Worm (Caenorhabditis elegans) whole organism, young adult: ENCODE measurements around the gene nas-24.

ENCODE experiments used
- B0035.1 ChIP-seq: sonication (generic microtip); optimal IDR thresholded peaks from 2 replicates; lab custom pipeline; 2016; ENCODE audit warnings: missing genetic modification characterization, mild to moderate bottlenecking, missing compliant biosample characterization, missing genotype, missing genetic modification reagents
- D2030.7 ChIP-seq: fragments of 200-800 bp; sonication (Bioruptor generic); IDR thresholded peaks from 2 replicates; pipeline ENCODE4 v1.3.6; 2022; ENCODE audit warnings: missing genetic modification reagents, missing genetic modification characterization, missing compliant biosample characterization
- F37B4.10 ChIP-seq: fragments of 200-800 bp; sonication (Bioruptor generic); IDR thresholded peaks from 2 replicates; pipeline ENCODE4 v1.3.6; 2022; ENCODE audit warnings: missing genetic modification characterization, missing compliant biosample characterization
- F39B2.1 ChIP-seq: fragments of 200-800 bp; sonication (Bioruptor generic); IDR thresholded peaks from 2 replicates; pipeline ENCODE4 v1.3.6; 2022; ENCODE audit warnings: missing genetic modification reagents, missing genetic modification characterization, missing compliant biosample characterization
- K11D2.4 ChIP-seq: fragments of 200-800 bp; sonication (Bioruptor generic); IDR thresholded peaks from 2 replicates; pipeline ENCODE4 v1.3.6; 2022; ENCODE audit warnings: missing genetic modification reagents, missing genetic modification characterization, missing compliant biosample characterization
- ZK185.1 ChIP-seq: sonication (generic microtip); optimal IDR thresholded peaks from 2 replicates; lab custom pipeline; 2016; ENCODE audit warnings: mild to moderate bottlenecking, missing genetic modification characterization, missing compliant biosample characterization; ENCODE audit not compliant: poor library complexity, severe bottlenecking
- aptf-2 ChIP-seq: fragments of 200-800 bp; sonication (Bioruptor generic); conservative IDR thresholded peaks from 2 replicates; pipeline ENCODE4 v1.3.6; 2022; ENCODE audit warnings: missing genetic modification reagents, missing genetic modification characterization, missing compliant biosample characterization
- atf-7 ChIP-seq: sonication (generic microtip); optimal IDR thresholded peaks from 2 replicates; lab custom pipeline; 2017; ENCODE audit warnings: mild to moderate bottlenecking, missing genetic modification characterization, missing compliant biosample characterization
- athp-1 ChIP-seq: sonication (generic microtip); optimal IDR thresholded peaks from 2 replicates; lab custom pipeline; 2017; ENCODE audit warnings: mild to moderate bottlenecking, missing genetic modification characterization, missing compliant biosample characterization
- attf-3 ChIP-seq: fragments of 200-800 bp; sonication (Bioruptor generic); conservative IDR thresholded peaks from 2 replicates; pipeline ENCODE4 v1.3.6; 2022; ENCODE audit warnings: missing genetic modification reagents, missing genetic modification characterization, missing compliant biosample characterization
- ccch-3 ChIP-seq: fragments of 200-800 bp; sonication (Bioruptor generic); optimal IDR thresholded peaks from 2 replicates; lab custom pipeline; 2018; ENCODE audit warnings: mild to moderate bottlenecking, missing genetic modification characterization, missing compliant biosample characterization
- cebp-2 ChIP-seq: fragments of 200-800 bp; sonication (Bioruptor generic); IDR thresholded peaks from 2 replicates; pipeline ENCODE4 v1.3.6; 2022; ENCODE audit warnings: missing genetic modification characterization, missing compliant biosample characterization
- ceh-27 ChIP-seq: fragments of 200-800 bp; sonication (Bioruptor generic); optimal IDR thresholded peaks from 2 replicates; lab custom pipeline; 2018; ENCODE audit warnings: mild to moderate bottlenecking, missing genetic modification characterization, moderate library complexity, missing compliant biosample characterization
- chd-7 ChIP-seq: sonication (generic microtip); optimal IDR thresholded peaks from 2 replicates; lab custom pipeline; 2016; ENCODE audit warnings: mild to moderate bottlenecking, missing genetic modification characterization, moderate library complexity, missing compliant biosample characterization
- dox-1 ChIP-seq: fragments of 200-800 bp; sonication (Bioruptor generic); IDR thresholded peaks from 2 replicates; pipeline ENCODE4 v1.3.6; 2022; ENCODE audit warnings: missing genetic modification reagents, missing genetic modification characterization, missing compliant biosample characterization
- ets-4 ChIP-seq: fragments of 200-800 bp; sonication (Bioruptor generic); optimal IDR thresholded peaks from 2 replicates; lab custom pipeline; 2018; ENCODE audit warnings: mild to moderate bottlenecking, missing genetic modification characterization, missing compliant biosample characterization
- him-1 ChIP-seq: sonication (generic microtip); optimal IDR thresholded peaks from 2 replicates; lab custom pipeline; 2016; ENCODE audit warnings: missing genotype, missing genetic modification reagents, missing genetic modification characterization, missing compliant biosample characterization
- hlh-12 ChIP-seq: sonication (generic microtip); optimal IDR thresholded peaks from 2 replicates; lab custom pipeline; 2016; ENCODE audit warnings: missing genetic modification characterization, missing compliant biosample characterization
- hmg-1.2 ChIP-seq: fragments of 200-800 bp; sonication (Bioruptor generic); IDR thresholded peaks from 2 replicates; pipeline ENCODE4 v1.3.6; 2022; ENCODE audit warnings: missing genetic modification reagents, missing genetic modification characterization, missing compliant biosample characterization
- hsf-1 ChIP-seq: fragments of 200-800 bp; sonication (Bioruptor generic); IDR thresholded peaks from 2 replicates; pipeline ENCODE4 v1.3.6; 2022; ENCODE audit warnings: missing genetic modification reagents, missing genetic modification characterization, missing compliant biosample characterization
- lin-35 ChIP-seq, 3 experiments: fragments of 150-350 bp in 2 of 3; sonication (generic microtip) in 1 of 3; optimal IDR thresholded peaks; 2 replicates each; lab custom pipeline; 2014 to 2018; ENCODE audit warnings: missing biosample characterization in 3 of 3, missing genetic modification characterization in 3 of 3, missing genetic modification reagents in 3 of 3
- lsy-27 ChIP-seq: sonication (generic microtip); optimal IDR thresholded peaks from 2 replicates; lab custom pipeline; 2017; ENCODE audit warnings: missing genetic modification characterization, mild to moderate bottlenecking, missing compliant biosample characterization, antibody characterized with exemption, missing genotype, borderline replicate concordance; ENCODE audit not compliant: insufficient read depth
- madf-3 ChIP-seq: fragments of 200-800 bp; sonication (Bioruptor generic); IDR thresholded peaks from 2 replicates; pipeline ENCODE4 v1.3.6; 2022; ENCODE audit warnings: missing genetic modification reagents, missing genetic modification characterization, missing compliant biosample characterization
- madf-8 ChIP-seq: fragments of 200-800 bp; sonication (Bioruptor generic); conservative IDR thresholded peaks from 2 replicates; pipeline ENCODE4 v1.3.6; 2022; ENCODE audit warnings: missing genetic modification reagents, missing genetic modification characterization, missing compliant biosample characterization
- nhr-179 ChIP-seq: sonication (generic microtip); optimal IDR thresholded peaks from 2 replicates; lab custom pipeline; 2016; ENCODE audit warnings: mild to moderate bottlenecking, missing genetic modification characterization, missing compliant biosample characterization
- nhr-27 ChIP-seq: fragments of 200-800 bp; sonication (Bioruptor generic); optimal IDR thresholded peaks from 2 replicates; lab custom pipeline; 2018; ENCODE audit warnings: mild to moderate bottlenecking, missing genetic modification characterization, moderate library complexity, missing compliant biosample characterization
- nhr-80 ChIP-seq: sonication (generic microtip); optimal IDR thresholded peaks from 2 replicates; lab custom pipeline; 2016; ENCODE audit warnings: missing genetic modification characterization, missing compliant biosample characterization
- pbrm-1 ChIP-seq: fragments of 200-800 bp; sonication (Bioruptor generic); IDR thresholded peaks from 2 replicates; pipeline ENCODE4 v1.3.6; 2022; ENCODE audit warnings: missing genetic modification reagents, missing genetic modification characterization, missing compliant biosample characterization
- rec-8 ChIP-seq, 2 experiments: sonication (generic microtip); optimal IDR thresholded peaks; 2 replicates each; lab custom pipeline; 2016; ENCODE audit warnings: mild to moderate bottlenecking in 2 of 2, missing genetic modification characterization in 2 of 2, missing genetic modification reagents in 2 of 2, missing genotype in 2 of 2, missing biosample characterization in 1 of 2, missing compliant biosample characterization in 1 of 2, moderate library complexity in 1 of 2
- snpc-1.1 ChIP-seq: sonication (generic microtip); optimal IDR thresholded peaks from 2 replicates; lab custom pipeline; 2017; ENCODE audit warnings: missing genetic modification characterization, mild to moderate bottlenecking, missing compliant biosample characterization, antibody characterized with exemption, moderate library complexity, missing genotype, missing genetic modification reagents; ENCODE audit not compliant: insufficient read depth
- tbp1 ChIP-seq: fragments of 200-800 bp; sonication (Bioruptor generic); optimal IDR thresholded peaks from 2 replicates; lab custom pipeline; 2018; ENCODE audit warnings: mild to moderate bottlenecking, missing genetic modification characterization, missing compliant biosample characterization
- unc-130 ChIP-seq: sonication (generic microtip); optimal IDR thresholded peaks from 2 replicates; lab custom pipeline; 2016; ENCODE audit warnings: missing genetic modification reagents, missing genetic modification characterization, missing compliant biosample characterization
- unc-62 ChIP-seq: fragments of 150-350 bp; optimal IDR thresholded peaks from 2 replicates; lab custom pipeline; 2014; ENCODE audit warnings: missing biosample characterization, missing genetic modification reagents, missing genetic modification characterization
- ztf-25 ChIP-seq: fragments of 200-800 bp; sonication (Bioruptor generic); IDR thresholded peaks from 2 replicates; pipeline ENCODE4 v1.3.6; 2022; ENCODE audit warnings: missing genetic modification reagents, missing genetic modification characterization, missing compliant biosample characterization
- ztf-6 ChIP-seq: fragments of 200-800 bp; sonication (Bioruptor generic); IDR thresholded peaks from 2 replicates; pipeline ENCODE4 v1.3.6; 2022; ENCODE audit warnings: missing genetic modification reagents, missing genetic modification characterization, missing compliant biosample characterization

nas-24 gene

DNA sequence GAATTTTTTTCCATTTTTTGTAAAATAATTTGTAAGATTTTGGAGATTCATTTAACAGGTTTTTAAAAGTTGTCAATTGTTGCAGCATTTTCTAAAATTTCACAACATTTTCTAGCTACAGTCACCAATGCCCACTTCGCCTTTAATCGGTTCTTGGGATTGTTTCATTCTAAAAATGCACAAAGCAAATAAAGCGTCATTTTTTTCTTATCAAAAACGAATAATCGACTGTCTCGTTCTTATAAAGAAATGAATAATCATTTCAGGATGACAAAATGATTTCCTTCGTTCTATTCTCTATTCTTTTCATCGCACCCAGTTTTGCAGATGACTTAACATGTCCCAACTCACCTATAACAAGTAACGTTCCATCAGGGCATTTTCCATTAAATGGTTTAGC lies 6.3 kb downstream of the nas-24 start, which contains the start of gene F53C11.1:
F53C11.1 (plus strand) TSS at position 268 of the 400 bp plus-strand sequence.
- TF ChIP-seq aptf-2 (GFP tag; lab: Robert Waterston, UW) (no peak), nhr-80 (tag; lab: Kevin White, UChicago) (peak; percentile 46)

ce11 chrV:13777857-13778256 lies 8.7 kb downstream of the nas-24 start, which contains the start of gene F53C11.9:
F53C11.9 (plus strand) TSS chrV:13778015.
- TF ChIP-seq madf-8 (no peak), him-1 (tag; lab: Kevin White, UChicago) (no peak)

DNA sequence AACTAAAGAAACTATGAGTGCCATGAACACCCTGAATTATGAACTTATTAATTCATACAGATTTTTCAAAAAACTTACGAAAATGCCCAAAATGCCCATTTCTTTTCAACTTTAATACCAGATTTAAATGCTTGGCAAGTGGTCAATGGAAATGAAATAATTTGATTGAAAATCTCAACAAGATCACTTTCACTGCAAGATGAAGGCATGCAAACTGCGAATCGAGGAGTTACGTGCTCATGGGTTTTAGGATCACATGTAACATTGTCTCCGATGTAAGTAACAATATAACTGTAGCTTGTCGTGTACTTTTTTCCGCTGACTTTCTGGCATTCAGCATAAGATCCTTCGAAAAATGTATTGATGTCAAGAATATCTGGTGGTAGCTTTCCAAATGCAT lies 11.7 kb downstream of the nas-24 start:
- TF ChIP-seq ztf-6 (GFP tag; lab: Robert Waterston, UW): no peak
- no peak for TF ChIP-seq nhr-179
- no peak for TF ChIP-seq ztf-25 (GFP tag; lab: Robert Waterston, UW)
- TF ChIP-seq unc-62: no peak
- TF ChIP-seq D2030.7: no peak
- no peak for TF ChIP-seq cebp-2 (GFP tag; lab: Robert Waterston, UW)
- no peak for TF ChIP-seq chd-7 (tag; lab: Kevin White, UChicago)
- TF ChIP-seq ZK185.1: no peak
- TF ChIP-seq ceh-27 (GFP tag; lab: Kevin White, UChicago): no peak
- TF ChIP-seq hsf-1 (GFP tag; lab: Robert Waterston, UW): no peak
- no peak for TF ChIP-seq tbp1 (GFP tag; lab: Kevin White, UChicago)
- TF ChIP-seq snpc-1.1 (tag; lab: Kevin White, UChicago): no peak
- TF ChIP-seq hmg-1.2 (GFP tag; lab: Robert Waterston, UW): no peak
- TF ChIP-seq attf-3 (GFP tag; lab: Robert Waterston, UW): no peak
- no peak for TF ChIP-seq pbrm-1 (GFP tag; lab: Robert Waterston, UW)

DNA sequence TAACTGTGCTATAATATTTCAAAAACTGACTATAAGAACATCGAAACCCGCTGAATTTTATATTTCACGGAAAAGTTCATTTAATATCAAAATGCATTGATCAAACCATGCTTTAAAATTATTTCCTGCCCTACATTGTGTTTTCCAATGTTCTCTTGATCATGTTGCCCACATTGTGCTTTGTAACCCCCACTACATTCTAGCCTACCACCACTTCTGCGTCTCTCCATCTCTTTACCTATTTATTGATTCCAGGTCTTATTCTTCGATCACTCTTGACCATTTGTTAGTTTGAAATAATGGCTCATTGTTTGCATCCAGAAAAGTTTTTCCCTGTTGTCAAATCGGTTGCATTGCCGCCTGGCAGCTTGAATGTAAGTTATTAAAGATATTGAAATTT lies 13.0 kb downstream of the nas-24 start, which contains the start of gene decr-1.1:
decr-1.1 (plus strand) TSS at position 210 of the 400 bp plus-strand sequence.
- TF ChIP-seq F39B2.1: no peak
- TF ChIP-seq ceh-27 (GFP tag; lab: Kevin White, UChicago): no peak
- no peak for TF ChIP-seq cebp-2 (GFP tag; lab: Robert Waterston, UW)
- no peak for TF ChIP-seq lsy-27 (tag; lab: Kevin White, UChicago)
- TF ChIP-seq unc-130 (GFP tag; lab: Kevin White, UChicago): no peak
- TF ChIP-seq dox-1 (GFP tag; lab: Robert Waterston, UW): 0 out of 2 replicates have a peak, but pooled peaks have one; percentile 18
- peak; percentile 25 for TF ChIP-seq ZK185.1
- no peak for TF ChIP-seq ets-4 (GFP tag; lab: Kevin White, UChicago)
- no peak for TF ChIP-seq madf-3 (GFP tag; lab: Robert Waterston, UW)
- peak; percentile 30 for TF ChIP-seq nhr-80 (tag; lab: Kevin White, UChicago)
- TF ChIP-seq rec-8 (tag; optimal IDR thresholded peaks at IDR 0.05; lab: Kevin White, UChicago): no peak

- TF ChIP-seq atf-7 (tag; lab: Kevin White, UChicago) (no peak), F37B4.10 (GFP tag; lab: Robert Waterston, UW) (no peak), snpc-1.1 (tag; lab: Kevin White, UChicago) (no peak), nhr-27 (tag; lab: Kevin White, UChicago) (no peak), ccch-3 (GFP tag; lab: Kevin White, UChicago) (no peak), athp-1 (no peak), B0035.1 (tag; lab: Kevin White, UChicago) (no peak), F39B2.1 (no peak), hlh-12 (no peak), ZK185.1 (no peak), lin-35 (GFP tag; optimal IDR thresholded peaks at IDR 0.05; lab: Kevin White, UChicago) (no peak), K11D2.4 (GFP tag; lab: Robert Waterston, UW) (no peak)
- TF ChIP-seq, all 124 proteins: peak for 0
These were observed 16.6 kb downstream of the nas-24 start for ce11 chrV:13785767-13786166.
